Worm (Caenorhabditis elegans) whole organism, mixed stage, embryonic: Measurements from ENCODE around the gene T04C10.3.

Source experiments
- ceh-83 ChIP-seq: fragments of 200-800 bp; sonication (Bioruptor generic); optimal IDR thresholded peaks from 2 replicates; lab custom pipeline; 2018; ENCODE audit warnings: mild to moderate bottlenecking, missing genetic modification characterization, missing compliant biosample characterization
- drap-1 ChIP-seq: fragments of 200-800 bp; sonication (Bioruptor generic); optimal IDR thresholded peaks from 3 replicates; lab custom pipeline; 2018; ENCODE audit warnings: mild to moderate bottlenecking, missing genetic modification characterization, missing compliant biosample characterization
- nhr-2 ChIP-seq: fragments of 150-350 bp; optimal IDR thresholded peaks from 2 replicates; lab custom pipeline; 2014; ENCODE audit warnings: missing biosample characterization, missing genetic modification characterization
- nhr-76 ChIP-seq: sonication (generic microtip); optimal IDR thresholded peaks from 2 replicates; lab custom pipeline; 2017; ENCODE audit warnings: missing biosample characterization, missing genetic modification characterization
- pha-4 ChIP-seq: fragments of 150-350 bp; optimal IDR thresholded peaks from 2 replicates; lab custom pipeline; 2018; ENCODE audit warnings: missing biosample characterization, missing genetic modification reagents, missing genetic modification characterization
- ztf-11 ChIP-seq: fragments of 150-350 bp; optimal IDR thresholded peaks from 2 replicates; lab custom pipeline; 2014; ENCODE audit warnings: missing biosample characterization, missing genetic modification characterization

DNA sequence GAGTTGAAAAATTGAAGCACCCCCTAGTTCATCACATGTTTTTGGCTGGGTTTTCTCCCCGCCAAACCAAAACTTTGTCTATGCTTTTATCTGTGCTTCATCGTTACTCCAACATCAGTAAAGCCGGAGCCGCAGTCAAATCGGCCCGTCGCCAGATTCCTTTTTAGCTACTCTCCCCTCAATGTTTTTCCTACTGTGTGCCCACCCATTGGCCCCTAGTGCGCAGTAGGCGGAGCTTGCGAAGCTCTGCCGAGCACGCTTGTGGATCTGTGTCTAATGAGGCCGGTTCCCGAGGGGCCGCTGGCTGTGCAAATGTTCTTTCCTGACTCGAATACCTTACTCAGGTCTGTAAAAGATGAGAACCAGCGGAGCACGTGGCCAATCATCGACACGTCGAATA lies 35.8 kb upstream of the T04C10.3 start:
- TF ChIP-seq nhr-2 (no peak), pha-4 (tag; lab: Kevin White, UChicago) (no peak), ztf-11 (tag; lab: Kevin White, UChicago) (no peak), nhr-76 (tag; lab: Kevin White, UChicago) (no peak), ceh-83 (GFP tag; lab: Kevin White, UChicago) (no peak), drap-1 (GFP tag; lab: Kevin White, UChicago) (no peak)
